Worm (Caenorhabditis elegans): ENCODE data around the gene str-151.

ce11 chrV:16582973-16583372 lies 7.0 kb downstream of the str-151 start, which contains the start of gene str-150:
- TF ChIP-seq mep-1 (tag; optimal IDR thresholded peaks at IDR 0.05) (no peak), jun-1 (tag; optimal IDR thresholded peaks at IDR 0.05) (no peak), pqm-1 (tag; optimal IDR thresholded peaks at IDR 0.05) (no peak), nhr-76 (tag; optimal IDR thresholded peaks at IDR 0.05) (no peak), ceh-90 (tag; optimal IDR thresholded peaks at IDR 0.05) (no peak), ama-1 (optimal IDR thresholded peaks at IDR 0.05) (no peak)
